Worm (Caenorhabditis elegans): Measurements from ENCODE around the gene F09C8.2.

The F09C8.2 gene

ce11 chrX:16156891-16157290, 10.1 kb upstream of the F09C8.2 start (continued):
- TF ChIP-seq unc-86 (tag; optimal IDR thresholded peaks at IDR 0.05) (no peak), nhr-47 (tag; optimal IDR thresholded peaks at IDR 0.05) (peak; percentile 16), ceh-90 (tag; optimal IDR thresholded peaks at IDR 0.05) (no peak), lin-35 (GFP tag; optimal IDR thresholded peaks at IDR 0.05) (peak in 1 of 2 experiments; percentile 39), efl-3 (GFP tag; optimal IDR thresholded peaks at IDR 0.05) (no peak), skn-1 (tag; optimal IDR thresholded peaks at IDR 0.05) (no peak), swsn-7 (tag; optimal IDR thresholded peaks at IDR 0.05) (peak; percentile 10), nhr-11 (tag; optimal IDR thresholded peaks at IDR 0.05) (no peak), mep-1 (tag; optimal IDR thresholded peaks at IDR 0.05) (peak; percentile 24), elt-2 (tag; optimal IDR thresholded peaks at IDR 0.05) (no peak), F16B12.6 (tag; optimal IDR thresholded peaks at IDR 0.05) (no peak), dsc-1 (tag; optimal IDR thresholded peaks at IDR 0.05) (no peak), nhr-77 (tag; optimal IDR thresholded peaks at IDR 0.05) (peak; percentile 11), unc-98 (GFP tag; IDR thresholded peaks at IDR 0.05) (no peak), lin-39 (tag; optimal IDR thresholded peaks at IDR 0.05) (no peak), mef-2 (tag; optimal IDR thresholded peaks at IDR 0.05) (no peak), aly-2 (tag; optimal IDR thresholded peaks at IDR 0.05) (no peak), grh-1 (GFP tag; IDR thresholded peaks at IDR 0.05) (no peak), ces-1 (GFP tag; optimal IDR thresholded peaks at IDR 0.05) (no peak), mdl-1 (tag; optimal IDR thresholded peaks at IDR 0.05) (peak in 1 of 2 experiments; percentile 46), mab-9 (GFP tag; IDR thresholded peaks at IDR 0.05) (no peak), hlh-4 (tag; optimal IDR thresholded peaks at IDR 0.05) (no peak), ceh-63 (GFP tag; optimal IDR thresholded peaks at IDR 0.05) (no peak), snpc-4 (tag; optimal IDR thresholded peaks at IDR 0.05) (peak; percentile 9), tbx-2 (tag; optimal IDR thresholded peaks at IDR 0.05) (no peak), sup-37 (GFP tag; optimal IDR thresholded peaks at IDR 0.05) (no peak), unc-62 (GFP tag; optimal IDR thresholded peaks at IDR 0.05) (no peak), nhr-12 (tag; optimal IDR thresholded peaks at IDR 0.05) (no peak), unc-30 (tag; optimal IDR thresholded peaks at IDR 0.05) (no peak), fkh-8 (tag; optimal IDR thresholded peaks at IDR 0.05) (no peak), lin-13 (GFP tag; optimal IDR thresholded peaks at IDR 0.05) (no peak), ztf-11 (tag; optimal IDR thresholded peaks at IDR 0.05) (no peak), vab-15 (tag; optimal IDR thresholded peaks at IDR 0.05) (no peak), elt-3 (tag; optimal IDR thresholded peaks at IDR 0.05) (peak in 3 of 6 experiments; percentile 52 to 61 (median 60)), nhr-76 (tag; optimal IDR thresholded peaks at IDR 0.05) (no peak), nhr-90 (tag; optimal IDR thresholded peaks at IDR 0.05; ENCODE audit: poor library complexity) (peak; percentile 39), C34B4.2 (tag; optimal IDR thresholded peaks at IDR 0.05) (no peak), dpl-1 (GFP tag; optimal IDR thresholded peaks at IDR 0.05) (no peak), fkh-10 (GFP tag; optimal IDR thresholded peaks at IDR 0.05) (no peak), blmp-1 (tag; optimal IDR thresholded peaks at IDR 0.05) (peak; percentile 52), fos-1 (tag; optimal IDR thresholded peaks at IDR 0.05) (no peak), aha-1 (tag; optimal IDR thresholded peaks at IDR 0.05) (no peak), lin-15B (tag; optimal IDR thresholded peaks at IDR 0.05) (no peak), lir-3 (tag; optimal IDR thresholded peaks at IDR 0.05; ENCODE audit: poor library complexity) (no peak), pax-3 (tag; optimal IDR thresholded peaks at IDR 0.05) (no peak), irx-1 (tag; optimal IDR thresholded peaks at IDR 0.05) (no peak), zip-4 (GFP tag; optimal IDR thresholded peaks at IDR 0.05) (no peak), snu-23 (GFP tag; optimal IDR thresholded peaks at IDR 0.05) (peak; percentile 71), nhr-85 (tag) (peak; percentile 84), unc-130 (tag; optimal IDR thresholded peaks at IDR 0.05) (no peak), hlh-17 (GFP tag; optimal IDR thresholded peaks at IDR 0.05; ENCODE audit: borderline replicate concordance) (no peak), Y116A8C.19 (tag; optimal IDR thresholded peaks at IDR 0.05; ENCODE audit: borderline replicate concordance) (no peak), nhr-84 (tag; optimal IDR thresholded peaks at IDR 0.05) (no peak), nhr-20 (tag; optimal IDR thresholded peaks at IDR 0.05) (peak; percentile 73)

All from whole organism, L1 larva.